Fruit fly (Drosophila melanogaster): ENCODE measurements around the gene mip130.
A peak's percentile ranks its signal among the peaks of the same experiment; 100 is the strongest.

The mip130 gene

DNA sequence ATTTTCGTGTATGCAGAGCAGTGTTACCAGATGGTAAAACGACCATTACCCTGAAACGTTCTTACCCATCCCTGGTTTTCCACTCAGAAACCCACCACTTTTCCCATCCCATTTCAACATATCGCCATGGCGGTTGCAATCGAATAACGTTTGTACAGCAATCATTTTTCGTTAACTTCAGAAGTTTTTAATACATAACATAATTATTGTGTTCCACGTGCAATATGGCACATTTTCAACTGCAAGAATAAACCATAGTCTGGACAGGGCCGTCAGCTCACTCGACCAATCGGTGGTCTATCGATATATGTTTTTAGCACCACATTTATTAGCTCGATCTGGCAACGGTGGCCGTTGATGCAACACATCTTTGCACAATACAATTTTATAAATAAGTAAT, 18.1 kb upstream of the mip130 start, which contains the start of the genes trr and mRpL16 (continued):
- peak; percentile 4 for TF ChIP-seq CG7556 (GFP tag; optimal IDR thresholded peaks at IDR 0.05)
- TF ChIP-seq CG3847 (GFP tag; IDR thresholded peaks at IDR 0.05), result peak; percentile 62
- no peak for TF ChIP-seq CG10565 (GFP tag; optimal IDR thresholded peaks at IDR 0.05)
- no peak for TF ChIP-seq CG10431 (GFP tag; optimal IDR thresholded peaks at IDR 0.05)
- no peak for TF ChIP-seq B-H1 (GFP tag; IDR thresholded peaks at IDR 0.05)
- no peak for TF ChIP-seq sisA (GFP tag; IDR thresholded peaks at IDR 0.05)
- TF ChIP-seq gsb (GFP tag; IDR thresholded peaks at IDR 0.05), result no peak

DNA sequence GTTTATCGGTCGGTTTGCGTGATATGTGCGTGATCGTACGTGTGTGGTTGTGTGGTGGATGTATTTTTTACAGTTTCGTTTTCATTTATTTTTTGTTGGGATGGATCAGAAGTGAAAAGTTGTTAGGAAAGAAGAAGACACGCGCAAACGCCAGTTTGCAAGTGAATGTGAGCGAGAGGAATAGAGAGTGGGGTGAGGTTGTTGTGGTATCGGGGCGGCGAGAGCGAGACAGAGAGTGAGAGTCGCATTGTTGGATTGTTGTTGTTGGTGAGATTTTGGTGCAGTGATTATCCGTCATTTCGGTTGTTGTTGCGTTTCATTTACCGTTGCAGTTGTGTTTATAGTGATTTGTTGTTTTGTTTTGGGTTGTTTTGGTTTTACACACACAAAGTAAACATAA, 14.5 kb upstream of the mip130 start:
- TF ChIP-seq Meics (GFP tag; optimal IDR thresholded peaks at IDR 0.05), result no peak
- TF ChIP-seq CG2120 (GFP tag; optimal IDR thresholded peaks at IDR 0.05), result no peak
- TF ChIP-seq CG12942 (GFP tag; optimal IDR thresholded peaks at IDR 0.05), result no peak
- no peak for TF ChIP-seq pum (GFP tag; optimal IDR thresholded peaks at IDR 0.05)
- TF ChIP-seq hb (GFP tag; IDR thresholded peaks at IDR 0.05; ENCODE audit: partially characterized antibody), result no peak
- no peak for TF ChIP-seq grau (tag; optimal IDR thresholded peaks at IDR 0.05)
- peak; percentile 38; the same call in 1 of the 2 replicates for TF ChIP-seq CG10321 (GFP tag; IDR thresholded peaks at IDR 0.05)
- no peak for TF ChIP-seq unpg (GFP tag; optimal IDR thresholded peaks at IDR 0.05)
- no peak for TF ChIP-seq CG10267 (tag; optimal IDR thresholded peaks at IDR 0.05)
- no peak for TF ChIP-seq gcm2 (GFP tag; optimal IDR thresholded peaks at IDR 0.05)
- peak; percentile 13 for TF ChIP-seq Blimp-1 (GFP tag; optimal IDR thresholded peaks at IDR 0.05)
- TF ChIP-seq CG8290 (GFP tag; optimal IDR thresholded peaks at IDR 0.05), result no peak
- TF ChIP-seq CG8290 (tag; optimal IDR thresholded peaks at IDR 0.05), result no peak
- TF ChIP-seq CG14014 (GFP tag; IDR thresholded peaks at IDR 0.05), result no peak
- no peak for TF ChIP-seq CG14860 (GFP tag; IDR thresholded peaks at IDR 0.05; ENCODE audit: partially characterized antibody)
- 0 out of 4 replicates have a peak, but pooled peaks have one; percentile 18 for TF ChIP-seq chinmo (GFP tag; IDR thresholded peaks at IDR 0.05; ENCODE audit: partially characterized antibody)
- no peak for TF ChIP-seq CG12155 (GFP tag; optimal IDR thresholded peaks at IDR 0.05)
- no peak for TF ChIP-seq CG10209 (GFP tag; optimal IDR thresholded peaks at IDR 0.05)
- TF ChIP-seq esg (GFP tag; conservative IDR thresholded peaks at IDR 0.05), result no peak
- TF ChIP-seq ato (GFP tag; IDR thresholded peaks at IDR 0.05; ENCODE audit: partially characterized antibody), result no peak
- TF ChIP-seq B-H2 (GFP tag; optimal IDR thresholded peaks at IDR 0.05), result no peak
- TF ChIP-seq YL-1 (GFP tag; optimal IDR thresholded peaks at IDR 0.05), result peak; percentile 11
- TF ChIP-seq inv (GFP tag; IDR thresholded peaks at IDR 0.05; ENCODE audit: partially characterized antibody), result no peak
- no peak for TF ChIP-seq CG2875 (GFP tag; optimal IDR thresholded peaks at IDR 0.05)
- TF ChIP-seq CG1832 (GFP tag; optimal IDR thresholded peaks at IDR 0.05), result peak; percentile 64
- no peak for TF ChIP-seq cato (GFP tag; optimal IDR thresholded peaks at IDR 0.05; ENCODE audit: borderline replicate concordance)
- no peak for TF ChIP-seq CG11695 (GFP tag; IDR thresholded peaks at IDR 0.05)
- TF ChIP-seq CG6654 (GFP tag; optimal IDR thresholded peaks at IDR 0.05), result no peak
- no peak for TF ChIP-seq pb (GFP tag; optimal IDR thresholded peaks at IDR 0.05)
- peak; percentile 47 for TF ChIP-seq sens (GFP tag)
- no peak for TF ChIP-seq CG11398 (GFP tag; optimal IDR thresholded peaks at IDR 0.05)
- no peak for TF ChIP-seq her (GFP tag; optimal IDR thresholded peaks at IDR 0.05)
- TF ChIP-seq CG17328 (GFP tag; IDR thresholded peaks at IDR 0.05), result no peak
- TF ChIP-seq CG3995 (GFP tag; optimal IDR thresholded peaks at IDR 0.05), result no peak
- TF ChIP-seq CG17385 (GFP tag; optimal IDR thresholded peaks at IDR 0.05), result peak; percentile 72
- no peak for TF ChIP-seq CG15601 (tag; optimal IDR thresholded peaks at IDR 0.05)
- peak; percentile 18; the same call in 1 of the 3 replicates for TF ChIP-seq Aef1 (GFP tag; IDR thresholded peaks at IDR 0.05)
- no peak for TF ChIP-seq CG11247 (GFP tag; IDR thresholded peaks at IDR 0.05)
- TF ChIP-seq lov (optimal IDR thresholded peaks at IDR 0.05), result no peak
- TF ChIP-seq lov (GFP tag; IDR thresholded peaks at IDR 0.05), result no peak
- no peak for TF ChIP-seq abd-A (tag; optimal IDR thresholded peaks at IDR 0.05)
- TF ChIP-seq CG13624 (GFP tag; optimal IDR thresholded peaks at IDR 0.05), result no peak
- peak; percentile 87 for TF ChIP-seq CG4360 (GFP tag; IDR thresholded peaks at IDR 0.05)
- TF ChIP-seq emc (GFP tag; optimal IDR thresholded peaks at IDR 0.05), result no peak
